Worm (Caenorhabditis elegans) whole organism, late embryonic: ENCODE results near the gene ciao-2B.

Source experiments
- K02D7.2 ChIP-seq: sonication (generic microtip); optimal IDR thresholded peaks from 2 replicates; lab custom pipeline; 2017; ENCODE audit warnings: mild to moderate bottlenecking, missing genetic modification characterization, missing compliant biosample characterization
- K09A11.1 ChIP-seq: sonication (generic microtip); optimal IDR thresholded peaks from 2 replicates; lab custom pipeline; 2017; ENCODE audit warnings: antibody characterized with exemption, mild to moderate bottlenecking, missing genetic modification characterization, missing compliant biosample characterization; ENCODE audit not compliant: insufficient read depth
- Y22D7AL.16 ChIP-seq: sonication (generic microtip); optimal IDR thresholded peaks from 2 replicates; lab custom pipeline; 2016; ENCODE audit warnings: missing genetic modification characterization, missing compliant biosample characterization
- ama-1 ChIP-seq: fragments of 150-350 bp; optimal IDR thresholded peaks from 2 replicates; lab custom pipeline; 2014
- ceh-19 ChIP-seq: fragments of 200-800 bp; sonication (Bioruptor generic); optimal IDR thresholded peaks from 2 replicates; lab custom pipeline; 2018; ENCODE audit warnings: mild to moderate bottlenecking, missing genetic modification characterization, missing compliant biosample characterization
- ceh-2 ChIP-seq: sonication (generic microtip); optimal IDR thresholded peaks from 2 replicates; lab custom pipeline; 2016; ENCODE audit warnings: missing genotype, missing genetic modification characterization, missing compliant biosample characterization
- ceh-30 ChIP-seq: fragments of 150-350 bp; optimal IDR thresholded peaks from 2 replicates; lab custom pipeline; 2014; ENCODE audit warnings: missing biosample characterization, missing genetic modification characterization
- ceh-45 ChIP-seq: fragments of 200-800 bp; sonication (Bioruptor generic); IDR thresholded peaks from 2 replicates; pipeline ENCODE4 v1.3.6; 2022; ENCODE audit warnings: missing genetic modification reagents, missing genetic modification characterization, missing compliant biosample characterization
- ceh-6 ChIP-seq: fragments of 200-800 bp; sonication (Bioruptor generic); optimal IDR thresholded peaks from 2 replicates; lab custom pipeline; 2018; ENCODE audit warnings: mild to moderate bottlenecking, missing genetic modification characterization, missing compliant biosample characterization
- ceh-9 ChIP-seq: sonication (generic microtip); optimal IDR thresholded peaks from 2 replicates; lab custom pipeline; 2016; ENCODE audit warnings: mild to moderate bottlenecking, missing genetic modification characterization, inconsistent platforms, missing compliant biosample characterization
- che-1 ChIP-seq: sonication (generic microtip); optimal IDR thresholded peaks from 2 replicates; lab custom pipeline; 2016; ENCODE audit warnings: mild to moderate bottlenecking, missing genetic modification characterization, missing compliant biosample characterization
- fax-1 ChIP-seq: sonication (generic microtip); optimal IDR thresholded peaks from 2 replicates; lab custom pipeline; 2016; ENCODE audit warnings: missing genotype, missing genetic modification characterization, missing compliant biosample characterization
- gmeb-2 ChIP-seq: sonication (generic microtip); optimal IDR thresholded peaks from 2 replicates; lab custom pipeline; 2016; ENCODE audit warnings: missing genetic modification characterization, inconsistent platforms, missing compliant biosample characterization
- hlh-13 ChIP-seq: fragments of 200-800 bp; sonication (Bioruptor generic); optimal IDR thresholded peaks from 2 replicates; lab custom pipeline; 2018; ENCODE audit warnings: mild to moderate bottlenecking, missing genetic modification characterization, missing compliant biosample characterization
- hlh-15 ChIP-seq: sonication (generic microtip); optimal IDR thresholded peaks from 2 replicates; lab custom pipeline; 2016; ENCODE audit warnings: missing genetic modification characterization, missing compliant biosample characterization
- hlh-30 ChIP-seq: sonication (generic microtip); optimal IDR thresholded peaks from 2 replicates; lab custom pipeline; 2017; ENCODE audit warnings: antibody characterized with exemption, missing genetic modification characterization, missing compliant biosample characterization; ENCODE audit not compliant: insufficient read depth
- hlh-6 ChIP-seq: sonication (generic microtip); optimal IDR thresholded peaks from 2 replicates; lab custom pipeline; 2016; ENCODE audit warnings: missing genotype, missing genetic modification characterization, missing compliant biosample characterization
- lim-6 ChIP-seq: sonication (generic microtip); optimal IDR thresholded peaks from 2 replicates; lab custom pipeline; 2016; ENCODE audit warnings: missing genetic modification characterization, missing compliant biosample characterization
- lin-11 ChIP-seq: fragments of 200-800 bp; sonication (Bioruptor generic); optimal IDR thresholded peaks from 2 replicates; lab custom pipeline; 2018; ENCODE audit warnings: mild to moderate bottlenecking, missing genetic modification characterization, missing compliant biosample characterization
- madf-2 ChIP-seq: sonication (generic microtip); optimal IDR thresholded peaks from 2 replicates; lab custom pipeline; 2017; ENCODE audit warnings: missing genetic modification characterization, missing compliant biosample characterization
- mec-3 ChIP-seq: sonication (generic microtip); optimal IDR thresholded peaks from 2 replicates; lab custom pipeline; 2016; ENCODE audit warnings: borderline replicate concordance, missing genetic modification characterization, missing compliant biosample characterization
- nhr-11 ChIP-seq: fragments of 150-350 bp; optimal IDR thresholded peaks from 2 replicates; lab custom pipeline; 2014; ENCODE audit warnings: missing biosample characterization, missing genetic modification characterization
- nhr-232 ChIP-seq: sonication (generic microtip); optimal IDR thresholded peaks from 2 replicates; lab custom pipeline; 2016; ENCODE audit warnings: missing genetic modification characterization, missing compliant biosample characterization
- pag-3 ChIP-seq: sonication (generic microtip); optimal IDR thresholded peaks from 2 replicates; lab custom pipeline; 2016; ENCODE audit warnings: missing compliant biosample characterization, missing genetic modification characterization, borderline replicate concordance
- pax-1 ChIP-seq: fragments of 150-350 bp; optimal IDR thresholded peaks from 2 replicates; lab custom pipeline; 2014; ENCODE audit warnings: missing biosample characterization, missing genetic modification characterization
- pha-2 ChIP-seq: sonication (generic microtip); optimal IDR thresholded peaks from 2 replicates; lab custom pipeline; 2017; ENCODE audit warnings: mild to moderate bottlenecking, missing genetic modification characterization, missing compliant biosample characterization
- pha-4 ChIP-seq: fragments of 150-350 bp; optimal IDR thresholded peaks from 2 replicates; lab custom pipeline; 2018; ENCODE audit warnings: missing biosample characterization, missing genetic modification reagents, missing genetic modification characterization
- pros-1 ChIP-seq: fragments of 150-350 bp; optimal IDR thresholded peaks from 2 replicates; lab custom pipeline; 2014; ENCODE audit warnings: missing biosample characterization, missing genetic modification reagents, missing genetic modification characterization
- sox-2 ChIP-seq: fragments of 200-800 bp; sonication (Bioruptor generic); IDR thresholded peaks from 2 replicates; pipeline ENCODE4 v1.3.6; 2022; ENCODE audit warnings: missing genetic modification reagents, missing genetic modification characterization, missing compliant biosample characterization
- sox-4 ChIP-seq: sonication (generic microtip); optimal IDR thresholded peaks from 2 replicates; lab custom pipeline; 2017; ENCODE audit warnings: mild to moderate bottlenecking, missing genetic modification characterization, inconsistent platforms, missing compliant biosample characterization
- syd-9 ChIP-seq: sonication (generic microtip); optimal IDR thresholded peaks from 2 replicates; lab custom pipeline; 2016; ENCODE audit warnings: mild to moderate bottlenecking, missing genetic modification characterization, moderate library complexity, missing compliant biosample characterization
- tbx-2 ChIP-seq: sonication (generic microtip); optimal IDR thresholded peaks from 2 replicates; lab custom pipeline; 2016; ENCODE audit warnings: missing genetic modification characterization, missing compliant biosample characterization
- unc-3 ChIP-seq, 2 experiments: fragments of 200-800 bp in 1 of 2; sonication (Bioruptor generic) in 1 of 2; sonication (generic microtip) in 1 of 2; conservative IDR thresholded peaks in 1 of 2; optimal IDR thresholded peaks in 1 of 2; 2 replicates each; pipeline versions ENCODE4 v1.3.6 to Lab custom; 2016 to 2022; ENCODE audit warnings: missing compliant biosample characterization in 2 of 2, missing genetic modification characterization in 2 of 2, missing genetic modification reagents in 1 of 2
- zip-5 ChIP-seq: sonication (generic microtip); optimal IDR thresholded peaks from 2 replicates; lab custom pipeline; 2016; ENCODE audit warnings: missing genetic modification characterization, missing compliant biosample characterization

ciao-2B gene

DNA sequence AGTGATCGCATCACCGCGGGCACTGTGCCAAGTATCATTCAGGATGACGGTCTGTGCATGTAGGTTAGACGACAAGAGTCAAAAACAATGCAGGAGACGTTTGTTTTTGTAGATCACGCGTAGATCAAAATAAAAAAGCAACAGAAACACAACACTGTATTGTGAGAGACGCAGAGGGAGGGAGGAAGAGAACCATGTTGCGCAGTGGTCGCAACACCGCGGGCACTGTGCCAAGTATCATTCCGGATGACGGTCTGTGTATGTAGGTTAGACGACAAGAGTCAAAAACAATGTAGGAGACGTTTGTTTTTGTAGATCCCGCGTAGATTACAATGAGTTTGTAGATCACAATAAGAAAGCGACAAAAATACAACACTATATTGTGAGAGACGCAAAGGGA is 20.4 kb downstream of the ciao-2B start:
- TF ChIP-seq nhr-11 (no peak), tbx-2 (tag; lab: Kevin White, UChicago) (no peak), K09A11.1 (tag; lab: Kevin White, UChicago) (no peak)

DNA sequence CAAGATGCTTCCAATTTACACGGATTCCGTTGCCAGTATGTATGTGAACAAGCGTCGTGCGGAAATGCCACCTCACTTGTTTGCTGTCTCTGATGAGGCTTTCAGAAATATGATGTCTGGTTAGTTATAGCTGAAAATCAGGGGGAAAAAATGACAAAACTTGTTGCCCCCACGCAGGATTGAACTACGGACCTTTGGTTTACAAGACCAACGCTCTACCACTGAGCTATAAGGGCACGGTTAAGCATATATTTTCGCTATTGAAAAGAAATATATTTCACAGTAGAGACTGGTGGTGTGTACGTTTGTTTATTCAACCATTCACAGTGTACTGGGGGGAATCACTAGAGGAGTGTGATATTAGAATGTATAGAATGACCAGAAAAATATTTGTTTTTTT is 28.1 kb downstream of the ciao-2B start:
- TF ChIP-seq ceh-19 (GFP tag; lab: Kevin White, UChicago) (no peak), ceh-6 (GFP tag; lab: Kevin White, UChicago) (no peak), madf-2 (tag; lab: Kevin White, UChicago) (no peak), pros-1 (tag; lab: Kevin White, UChicago) (no peak), pag-3 (tag; lab: Kevin White, UChicago) (no peak), hlh-13 (GFP tag; lab: Kevin White, UChicago) (no peak), syd-9 (tag; lab: Kevin White, UChicago) (no peak), ceh-2 (tag; lab: Kevin White, UChicago) (no peak), ceh-45 (GFP tag; lab: Robert Waterston, UW) (no peak)

ce11 chrIII:13409498-13409897 is 29.8 kb downstream of the ciao-2B start, which contains the start of gene myo-6:
Gene myo-6, plus strand, starts transcription at chrIII:13409798.
- TF ChIP-seq madf-2 (tag; lab: Kevin White, UChicago) (no peak), ama-1 (lab: Kevin White, UChicago) (no peak), zip-5 (tag; lab: Kevin White, UChicago) (no peak), unc-3 (GFP tag; conservative IDR thresholded peaks at IDR 0.05; lab: Robert Waterston, UW) (no peak), unc-3 (tag; optimal IDR thresholded peaks at IDR 0.05; lab: Kevin White, UChicago) (no peak), pha-2 (tag; lab: Kevin White, UChicago) (no peak), K02D7.2 (tag; lab: Kevin White, UChicago) (no peak), pha-4 (tag; lab: Kevin White, UChicago) (no peak), hlh-6 (tag; lab: Kevin White, UChicago) (no peak), sox-4 (tag; lab: Kevin White, UChicago) (no peak), pag-3 (tag; lab: Kevin White, UChicago) (no peak), ceh-9 (tag; lab: Kevin White, UChicago) (no peak), hlh-15 (tag; lab: Kevin White, UChicago) (no peak), pax-1 (no peak), mec-3 (tag; lab: Kevin White, UChicago) (no peak), sox-2 (GFP tag; lab: Robert Waterston, UW) (no peak)

- TF ChIP-seq che-1 (tag; lab: Kevin White, UChicago) (no peak), ceh-2 (tag; lab: Kevin White, UChicago) (no peak), ceh-6 (GFP tag; lab: Kevin White, UChicago) (no peak), pax-1 (no peak), gmeb-2 (tag; lab: Kevin White, UChicago) (no peak), lim-6 (tag; lab: Kevin White, UChicago) (no peak), Y22D7AL.16 (tag; lab: Kevin White, UChicago) (no peak), pag-3 (tag; lab: Kevin White, UChicago) (no peak), lin-11 (tag; lab: Kevin White, UChicago) (no peak), ceh-30 (tag; lab: Kevin White, UChicago) (no peak), ceh-45 (GFP tag; lab: Robert Waterston, UW) (no peak), hlh-15 (tag; lab: Kevin White, UChicago) (no peak), hlh-30 (tag; lab: Kevin White, UChicago) (no peak), nhr-232 (tag; lab: Kevin White, UChicago) (no peak), fax-1 (tag; lab: Kevin White, UChicago) (no peak)
Observed at ce11 chrIII:13405504-13405903, 33.8 kb downstream of the ciao-2B start, which contains the start of gene nas-1. Gene nas-1, plus strand, starts transcription at chrIII:13405804.
